Worm (Caenorhabditis elegans) whole organism, L1 larva: ENCODE measurements around the gene klo-1.

Source experiments
- C04F5.9 ChIP-seq: sonication (generic microtip); optimal IDR thresholded peaks from 2 replicates; lab custom pipeline; 2016; ENCODE audit warnings: missing genetic modification characterization, missing compliant biosample characterization
- ceh-90 ChIP-seq: sonication (generic microtip); optimal IDR thresholded peaks from 2 replicates; lab custom pipeline; 2016; ENCODE audit warnings: missing genetic modification characterization, missing compliant biosample characterization
- lsy-2 ChIP-seq, 2 experiments: fragments of 150-350 bp; optimal IDR thresholded peaks; 2 replicates each; lab custom pipeline; 2014; ENCODE audit warnings: missing biosample characterization in 2 of 2, missing genetic modification characterization in 2 of 2
- nhr-76 ChIP-seq: sonication (generic microtip); optimal IDR thresholded peaks from 2 replicates; lab custom pipeline; 2017; ENCODE audit warnings: missing biosample characterization, missing genetic modification characterization
- swsn-7 ChIP-seq: sonication (generic microtip); optimal IDR thresholded peaks from 2 replicates; lab custom pipeline; 2016; ENCODE audit warnings: missing genetic modification characterization, missing compliant biosample characterization
- tbx-2 ChIP-seq: sonication (generic microtip); optimal IDR thresholded peaks from 2 replicates; lab custom pipeline; 2016; ENCODE audit warnings: missing genetic modification characterization, missing compliant biosample characterization
- xbp-1 ChIP-seq: sonication (generic microtip); optimal IDR thresholded peaks from 2 replicates; lab custom pipeline; 2016; ENCODE audit warnings: missing genetic modification characterization, missing compliant biosample characterization

DNA sequence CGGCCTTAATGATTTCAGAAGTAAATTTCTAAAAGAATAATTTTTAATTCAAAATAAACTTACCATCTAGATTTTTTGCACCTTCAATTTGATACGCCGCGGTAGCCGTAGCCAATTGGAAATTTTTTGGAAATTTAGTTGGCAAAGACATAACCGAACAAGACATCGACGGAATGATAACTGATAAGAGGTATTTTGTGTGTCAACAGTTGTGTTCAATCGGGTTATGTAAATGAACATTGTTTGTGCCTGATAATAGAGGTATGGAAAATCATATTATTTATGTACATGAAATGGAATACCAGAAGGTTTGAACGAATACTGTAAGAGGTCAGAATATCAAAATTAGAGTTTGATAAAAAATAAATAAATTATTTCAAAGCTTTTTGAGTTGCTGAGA lies at the start of gene klo-1:
- no peak for TF ChIP-seq swsn-7 (tag; lab: Kevin White, UChicago)
- TF ChIP-seq lsy-2 (tag; optimal IDR thresholded peaks at IDR 0.05; lab: Kevin White, UChicago), result no peak
- TF ChIP-seq ceh-90 (tag; lab: Kevin White, UChicago), result no peak
- TF ChIP-seq tbx-2 (tag; lab: Kevin White, UChicago), result no peak
- TF ChIP-seq xbp-1 (tag; lab: Kevin White, UChicago), result no peak
- no peak for TF ChIP-seq C04F5.9 (tag; lab: Kevin White, UChicago)
- no peak for TF ChIP-seq nhr-76
